Worm (Caenorhabditis elegans) whole organism, mixed stage, embryonic: ENCODE data around the gene arl-1.
A peak's percentile ranks its signal among the peaks of the same experiment; 100 is the strongest.

ENCODE experiments used
- M03D4.4 ChIP-seq: sonication (generic microtip); optimal IDR thresholded peaks from 2 replicates; lab custom pipeline; 2017; ENCODE audit warnings: mild to moderate bottlenecking, missing genetic modification characterization, missing compliant biosample characterization
- bed-3 ChIP-seq: fragments of 200-800 bp; sonication (Bioruptor generic); optimal IDR thresholded peaks from 3 replicates; lab custom pipeline; 2018; ENCODE audit warnings: mild to moderate bottlenecking, missing genetic modification characterization, moderate library complexity, missing compliant biosample characterization
- blmp-1 ChIP-seq: fragments of 150-350 bp; optimal IDR thresholded peaks from 2 replicates; lab custom pipeline; 2014; ENCODE audit warnings: missing biosample characterization, missing genetic modification characterization
- ceh-39 ChIP-seq: fragments of 150-350 bp; optimal IDR thresholded peaks from 2 replicates; lab custom pipeline; 2014; ENCODE audit warnings: missing biosample characterization, missing genetic modification characterization
- ceh-43 ChIP-seq: fragments of 200-800 bp; sonication (Bioruptor generic); optimal IDR thresholded peaks from 2 replicates; lab custom pipeline; 2018; ENCODE audit warnings: mild to moderate bottlenecking, missing genetic modification characterization, moderate library complexity, missing compliant biosample characterization
- ceh-83 ChIP-seq: fragments of 200-800 bp; sonication (Bioruptor generic); optimal IDR thresholded peaks from 2 replicates; lab custom pipeline; 2018; ENCODE audit warnings: mild to moderate bottlenecking, missing genetic modification characterization, missing compliant biosample characterization
- ces-1 ChIP-seq: fragments of 150-350 bp; optimal IDR thresholded peaks from 2 replicates; lab custom pipeline; 2014; ENCODE audit warnings: missing biosample characterization, missing genetic modification reagents, missing genetic modification characterization
- cnd-1 ChIP-seq: fragments of 200-800 bp; sonication (Bioruptor generic); optimal IDR thresholded peaks from 2 replicates; lab custom pipeline; 2018; ENCODE audit warnings: mild to moderate bottlenecking, missing genetic modification characterization, missing compliant biosample characterization
- drap-1 ChIP-seq: fragments of 200-800 bp; sonication (Bioruptor generic); optimal IDR thresholded peaks from 3 replicates; lab custom pipeline; 2018; ENCODE audit warnings: mild to moderate bottlenecking, missing genetic modification characterization, missing compliant biosample characterization
- elt-1 ChIP-seq: sonication (generic microtip); optimal IDR thresholded peaks from 2 replicates; lab custom pipeline; 2017; ENCODE audit warnings: missing genetic modification characterization, mild to moderate bottlenecking, missing compliant biosample characterization, antibody characterized with exemption, moderate library complexity, borderline replicate concordance; ENCODE audit not compliant: insufficient read depth
- elt-3 ChIP-seq: fragments of 150-350 bp; optimal IDR thresholded peaks from 2 replicates; lab custom pipeline; 2014; ENCODE audit warnings: missing biosample characterization, missing genetic modification characterization
- flh-1 ChIP-seq: fragments of 200-800 bp; sonication (Bioruptor generic); optimal IDR thresholded peaks from 2 replicates; lab custom pipeline; 2018; ENCODE audit warnings: mild to moderate bottlenecking, missing genetic modification characterization, moderate library complexity, missing compliant biosample characterization
- ham-2 ChIP-seq: fragments of 200-800 bp; sonication (Bioruptor generic); optimal IDR thresholded peaks from 2 replicates; lab custom pipeline; 2018; ENCODE audit warnings: mild to moderate bottlenecking, missing genetic modification characterization, missing compliant biosample characterization
- hlh-1 ChIP-seq: fragments of 150-350 bp; optimal IDR thresholded peaks from 2 replicates; lab custom pipeline; 2014; ENCODE audit warnings: missing biosample characterization, missing genetic modification reagents, missing genetic modification characterization
- lin-13 ChIP-seq: fragments of 150-350 bp; optimal IDR thresholded peaks from 2 replicates; lab custom pipeline; 2014; ENCODE audit warnings: missing biosample characterization, missing genetic modification characterization
- lin-32 ChIP-seq: fragments of 200-800 bp; sonication (Bioruptor generic); optimal IDR thresholded peaks from 2 replicates; lab custom pipeline; 2018; ENCODE audit warnings: mild to moderate bottlenecking, missing genetic modification characterization, missing compliant biosample characterization
- lsy-2 ChIP-seq: fragments of 150-350 bp; optimal IDR thresholded peaks from 2 replicates; lab custom pipeline; 2014; ENCODE audit warnings: missing biosample characterization, missing genetic modification characterization
- mab-5 ChIP-seq: fragments of 150-350 bp; optimal IDR thresholded peaks from 2 replicates; lab custom pipeline; 2014; ENCODE audit warnings: missing biosample characterization, missing genetic modification characterization
- mep-1 ChIP-seq: fragments of 150-350 bp; optimal IDR thresholded peaks from 2 replicates; lab custom pipeline; 2017; ENCODE audit warnings: missing biosample characterization, missing genetic modification reagents, missing genetic modification characterization, inconsistent platforms
- mls-2 ChIP-seq: sonication (generic microtip); optimal IDR thresholded peaks from 2 replicates; lab custom pipeline; 2016; ENCODE audit warnings: mild to moderate bottlenecking, missing genetic modification characterization, moderate library complexity, missing compliant biosample characterization
- nhr-12 ChIP-seq: fragments of 150-350 bp; optimal IDR thresholded peaks from 2 replicates; lab custom pipeline; 2014; ENCODE audit warnings: missing biosample characterization, missing genetic modification characterization
- nhr-2 ChIP-seq: fragments of 150-350 bp; optimal IDR thresholded peaks from 2 replicates; lab custom pipeline; 2014; ENCODE audit warnings: missing biosample characterization, missing genetic modification characterization
- nhr-237 ChIP-seq: fragments of 150-350 bp; optimal IDR thresholded peaks from 2 replicates; lab custom pipeline; 2014; ENCODE audit warnings: missing biosample characterization, missing genetic modification characterization
- nhr-28 ChIP-seq: fragments of 150-350 bp; optimal IDR thresholded peaks from 2 replicates; lab custom pipeline; 2014; ENCODE audit warnings: missing biosample characterization, missing genetic modification characterization
- nhr-76 ChIP-seq: sonication (generic microtip); optimal IDR thresholded peaks from 2 replicates; lab custom pipeline; 2017; ENCODE audit warnings: missing biosample characterization, missing genetic modification characterization
- pha-4 ChIP-seq: fragments of 150-350 bp; optimal IDR thresholded peaks from 2 replicates; lab custom pipeline; 2018; ENCODE audit warnings: missing biosample characterization, missing genetic modification reagents, missing genetic modification characterization
- sem-2 ChIP-seq: fragments of 200-800 bp; sonication (Bioruptor generic); optimal IDR thresholded peaks from 2 replicates; lab custom pipeline; 2018; ENCODE audit warnings: mild to moderate bottlenecking, missing genetic modification characterization, missing compliant biosample characterization
- snpc-4 ChIP-seq: fragments of 150-350 bp; optimal IDR thresholded peaks from 2 replicates; lab custom pipeline; 2014; ENCODE audit warnings: missing biosample characterization, missing genetic modification characterization
- sptf-1 ChIP-seq: sonication (generic microtip); optimal IDR thresholded peaks from 2 replicates; lab custom pipeline; 2017; ENCODE audit warnings: mild to moderate bottlenecking, missing genetic modification characterization, moderate library complexity, missing compliant biosample characterization
- tbx-8 ChIP-seq: fragments of 200-800 bp; sonication (Bioruptor generic); optimal IDR thresholded peaks from 2 replicates; lab custom pipeline; 2018; ENCODE audit warnings: mild to moderate bottlenecking, missing genetic modification characterization, moderate library complexity, missing compliant biosample characterization
- unc-120 ChIP-seq: sonication (generic microtip); optimal IDR thresholded peaks from 2 replicates; lab custom pipeline; 2017; ENCODE audit warnings: missing genetic modification characterization, missing compliant biosample characterization; ENCODE audit not compliant: poor library complexity, severe bottlenecking
- unc-39 ChIP-seq: fragments of 150-350 bp; optimal IDR thresholded peaks from 2 replicates; lab custom pipeline; 2014; ENCODE audit warnings: missing biosample characterization, missing genetic modification characterization
- unc-62 ChIP-seq: fragments of 150-350 bp; optimal IDR thresholded peaks from 2 replicates; lab custom pipeline; 2014; ENCODE audit warnings: missing biosample characterization, missing genetic modification reagents, missing genetic modification characterization
- zip-8 ChIP-seq: fragments of 150-350 bp; optimal IDR thresholded peaks from 2 replicates; lab custom pipeline; 2014; ENCODE audit warnings: missing biosample characterization, missing genetic modification characterization
- ztf-11 ChIP-seq: fragments of 150-350 bp; optimal IDR thresholded peaks from 2 replicates; lab custom pipeline; 2014; ENCODE audit warnings: missing biosample characterization, missing genetic modification characterization

The arl-1 gene

ce11 chrII:8569038-8569977, 12.5 kb upstream of the arl-1 start, which contains the start of the genes col-38 and rpl-5:
Gene col-38, minus strand, starts transcription at chrII:8569088.
Gene rpl-5, plus strand, starts transcription at chrII:8569927.
- TF ChIP-seq bed-3 (GFP tag; lab: Kevin White, UChicago) (no peak), tbx-8 (GFP tag; lab: Kevin White, UChicago) (no peak), nhr-237 (peak; percentile 91), lin-13 (tag; lab: Kevin White, UChicago) (peak; percentile 87), pha-4 (tag; lab: Kevin White, UChicago) (peak; percentile 90), nhr-12 (tag; lab: Kevin White, UChicago) (no peak), ces-1 (GFP tag; lab: Kevin White, UChicago) (peak; percentile 79), sem-2 (GFP tag; lab: Kevin White, UChicago) (no peak), ceh-83 (GFP tag; lab: Kevin White, UChicago) (no peak), lsy-2 (tag; lab: Kevin White, UChicago) (peak; percentile 96), elt-1 (tag; lab: Kevin White, UChicago) (no peak), lin-32 (GFP tag; lab: Kevin White, UChicago) (no peak), cnd-1 (peak; percentile 39), ham-2 (GFP tag; lab: Kevin White, UChicago) (no peak), ceh-43 (no peak), unc-120 (tag; lab: Kevin White, UChicago) (peak; percentile 13), sptf-1 (tag; lab: Kevin White, UChicago) (peak; percentile 81), nhr-76 (tag; lab: Kevin White, UChicago) (no peak), nhr-2 (tag; lab: Kevin White, UChicago) (peak; percentile 54), drap-1 (GFP tag; lab: Kevin White, UChicago) (no peak), snpc-4 (tag; lab: Kevin White, UChicago) (no peak), mls-2 (peak; percentile 54), mep-1 (tag; lab: Kevin White, UChicago) (peak; percentile 93), flh-1 (GFP tag; lab: Kevin White, UChicago) (no peak), mab-5 (tag; lab: Kevin White, UChicago) (no peak), ceh-39 (peak; percentile 82), unc-62 (GFP tag; lab: Kevin White, UChicago) (peak; percentile 32), zip-8 (tag; lab: Kevin White, UChicago) (no peak), elt-3 (no peak), nhr-28 (no peak), unc-39 (tag; lab: Kevin White, UChicago) (no peak), hlh-1 (peak; percentile 40), M03D4.4 (tag; lab: Kevin White, UChicago) (no peak), blmp-1 (tag; lab: Kevin White, UChicago) (no peak), ztf-11 (tag; lab: Kevin White, UChicago) (no peak)

- TF ChIP-seq zip-8 (tag; lab: Kevin White, UChicago) (no peak), nhr-2 (tag; lab: Kevin White, UChicago) (no peak), sem-2 (GFP tag; lab: Kevin White, UChicago) (no peak), ztf-11 (tag; lab: Kevin White, UChicago) (no peak)
These were observed 10.8 kb upstream of the arl-1 start, which contains the start of gene bcs-1 for ce11 chrII:8570977-8571376. Gene bcs-1, plus strand, starts transcription at chrII:8571085.

- TF ChIP-seq sem-2 (GFP tag; lab: Kevin White, UChicago) = no peak
- TF ChIP-seq ceh-83 (GFP tag; lab: Kevin White, UChicago) = no peak
- TF ChIP-seq unc-39 (tag; lab: Kevin White, UChicago) = no peak
- no peak for TF ChIP-seq ham-2 (GFP tag; lab: Kevin White, UChicago)
- TF ChIP-seq mep-1 (tag; lab: Kevin White, UChicago) = no peak
- no peak for TF ChIP-seq blmp-1 (tag; lab: Kevin White, UChicago)
- no peak for TF ChIP-seq unc-62 (GFP tag; lab: Kevin White, UChicago)
- no peak for TF ChIP-seq nhr-12 (tag; lab: Kevin White, UChicago)
These were observed 8.8 kb upstream of the arl-1 start, which contains the start of gene F54C9.7 for ce11 chrII:8573044-8573443. Gene F54C9.7, plus strand, starts transcription at chrII:8573344.
